Worm (Caenorhabditis elegans): ENCODE results near the gene ncx-2.

ce11 chrV:5314104-5314503 is 10.6 kb downstream of the ncx-2 start, which contains the start of gene C10G8.2:
- no peak for TF ChIP-seq aly-1 (tag; optimal IDR thresholded peaks at IDR 0.05)
- no peak for TF ChIP-seq flt-1 (GFP tag; IDR thresholded peaks at IDR 0.05)
- no peak for TF ChIP-seq hmg-4 (GFP tag; optimal IDR thresholded peaks at IDR 0.05)
- TF ChIP-seq sea-1 (GFP tag; conservative IDR thresholded peaks at IDR 0.05), result no peak
- TF ChIP-seq ama-1 (optimal IDR thresholded peaks at IDR 0.05), result no peak
- no peak for TF ChIP-seq scrt-1 (GFP tag; IDR thresholded peaks at IDR 0.05)

Measured in whole organism, early embryonic.